Fruit fly (Drosophila melanogaster) whole organism, embryonic: ENCODE data around the gene CG33332.

ENCODE experiments used
- ATbp ChIP-seq: fragments of 200-800 bp; sonication (Bioruptor generic); optimal IDR thresholded peaks from 2 replicates; lab custom pipeline; 2017; ENCODE audit warnings: missing biosample characterization, mild to moderate bottlenecking, missing genetic modification characterization, missing genetic modification reagents
- Ada2b ChIP-seq: fragments of 200-800 bp; sonication (Bioruptor generic); IDR thresholded peaks from 2 replicates; pipeline ENCODE4 v1.3.6; 2022; ENCODE audit warnings: missing biosample characterization, missing genetic modification characterization
- Atf3 ChIP-seq: fragments of 200-800 bp; sonication (Bioruptor generic); optimal IDR thresholded peaks from 3 replicates; lab custom pipeline; 2016; ENCODE audit warnings: missing biosample characterization, missing genetic modification characterization
- Bgb ChIP-seq: fragments of 200-800 bp; sonication (Bioruptor generic); IDR thresholded peaks from 2 replicates; pipeline ENCODE4 v1.3.6; 2022; ENCODE audit warnings: missing biosample characterization, missing genetic modification characterization; ENCODE audit not compliant: partially characterized antibody
- BtbVII ChIP-seq: fragments of 200-800 bp; sonication (Bioruptor generic); optimal IDR thresholded peaks from 3 replicates; lab custom pipeline; 2017; ENCODE audit warnings: missing biosample characterization, mild to moderate bottlenecking, missing genetic modification characterization
- CG10267 ChIP-seq: fragments of 200-800 bp; sonication (Bioruptor generic); optimal IDR thresholded peaks from 2 replicates; lab custom pipeline; 2018; ENCODE audit warnings: missing biosample characterization, mild to moderate bottlenecking, missing genetic modification characterization, moderate library complexity
- CG11456 ChIP-seq: fragments of 200-800 bp; sonication (Bioruptor generic); IDR thresholded peaks from 3 replicates; pipeline ENCODE4 v1.3.6; 2022; ENCODE audit warnings: missing biosample characterization, missing genetic modification characterization
- CG11504 ChIP-seq: fragments of 200-800 bp; sonication (Bioruptor generic); optimal IDR thresholded peaks from 3 replicates; lab custom pipeline; 2019; ENCODE audit warnings: missing biosample characterization, mild to moderate bottlenecking, missing genetic modification characterization, moderate library complexity
- CG11695 ChIP-seq: fragments of 200-800 bp; sonication (Bioruptor generic); IDR thresholded peaks from 3 replicates; pipeline ENCODE4 v1.3.6; 2022; ENCODE audit warnings: missing biosample characterization, missing genetic modification characterization
- CG12155 ChIP-seq: fragments of 200-800 bp; sonication (Bioruptor generic); optimal IDR thresholded peaks from 3 replicates; lab custom pipeline; 2016; ENCODE audit warnings: missing biosample characterization, missing genetic modification characterization
- CG14050 ChIP-seq: fragments of 200-800 bp; sonication (Bioruptor generic); IDR thresholded peaks from 3 replicates; pipeline ENCODE4 v1.3.6; 2022; ENCODE audit warnings: missing biosample characterization, missing genetic modification characterization
- CG14710 ChIP-seq: fragments of 200-800 bp; sonication (Bioruptor generic); optimal IDR thresholded peaks from 3 replicates; lab custom pipeline; 2019; ENCODE audit warnings: missing biosample characterization, mild to moderate bottlenecking, missing genetic modification characterization, moderate library complexity
- CG14860 ChIP-seq: fragments of 200-800 bp; sonication (Bioruptor generic); IDR thresholded peaks from 3 replicates; pipeline ENCODE4 v1.3.6; 2022; ENCODE audit warnings: missing biosample characterization, missing genetic modification characterization; ENCODE audit not compliant: partially characterized antibody
- CG15073 ChIP-seq: fragments of 200-800 bp; sonication (Bioruptor generic); optimal IDR thresholded peaks from 2 replicates; lab custom pipeline; 2016; ENCODE audit warnings: missing biosample characterization, missing genetic modification characterization
- CG15601 ChIP-seq: fragments of 200-800 bp; sonication (Bioruptor generic); optimal IDR thresholded peaks from 3 replicates; lab custom pipeline; 2019; ENCODE audit warnings: missing biosample characterization, mild to moderate bottlenecking, missing genetic modification characterization, moderate library complexity
- CG17328 ChIP-seq: fragments of 200-800 bp; sonication (Bioruptor generic); IDR thresholded peaks from 2 replicates; pipeline ENCODE4 v1.3.6; 2022; ENCODE audit warnings: missing biosample characterization, missing genetic modification characterization
- CG2116 ChIP-seq: fragments of 200-800 bp; sonication (Bioruptor generic); optimal IDR thresholded peaks from 3 replicates; lab custom pipeline; 2018; ENCODE audit warnings: missing biosample characterization, mild to moderate bottlenecking, missing genetic modification characterization
- CG31224 ChIP-seq: fragments of 200-800 bp; sonication (Bioruptor generic); IDR thresholded peaks from 2 replicates; pipeline ENCODE4 v1.3.6; 2022; ENCODE audit warnings: missing biosample characterization, missing genetic modification characterization
- CG31365 ChIP-seq: fragments of 200-800 bp; sonication (Bioruptor generic); optimal IDR thresholded peaks from 2 replicates; lab custom pipeline; 2018; ENCODE audit warnings: missing biosample characterization, mild to moderate bottlenecking, missing genetic modification characterization
- CG32532 ChIP-seq: fragments of 200-800 bp; sonication (Bioruptor generic); IDR thresholded peaks from 2 replicates; pipeline ENCODE4 v1.3.6; 2022; ENCODE audit warnings: missing biosample characterization, missing genetic modification characterization
- CG43689 ChIP-seq: fragments of 200-800 bp; sonication (Bioruptor generic); IDR thresholded peaks from 2 replicates; pipeline ENCODE4 v1.3.6; 2022; ENCODE audit warnings: missing biosample characterization, missing genetic modification characterization
- CG4404 ChIP-seq: fragments of 200-800 bp; sonication (Bioruptor generic); IDR thresholded peaks from 2 replicates; pipeline ENCODE4 v1.3.6; 2022; ENCODE audit warnings: missing biosample characterization, missing genetic modification characterization
- CG4617 ChIP-seq: fragments of 200-800 bp; sonication (Bioruptor generic); optimal IDR thresholded peaks from 3 replicates; lab custom pipeline; 2016; ENCODE audit warnings: missing biosample characterization, missing genetic modification characterization, borderline replicate concordance
- CG7271 ChIP-seq: fragments of 200-800 bp; sonication (Bioruptor generic); optimal IDR thresholded peaks from 2 replicates; lab custom pipeline; 2018; ENCODE audit warnings: missing biosample characterization, mild to moderate bottlenecking, missing genetic modification characterization, moderate library complexity
- CG7928 ChIP-seq: fragments of 200-800 bp; sonication (Bioruptor generic); optimal IDR thresholded peaks from 2 replicates; lab custom pipeline; 2017; ENCODE audit warnings: missing biosample characterization, mild to moderate bottlenecking, missing genetic modification characterization
- CG7963 ChIP-seq: fragments of 200-800 bp; sonication (Bioruptor generic); IDR thresholded peaks from 3 replicates; pipeline ENCODE4 v1.3.6; 2022; ENCODE audit warnings: missing biosample characterization, missing genetic modification characterization; ENCODE audit not compliant: partially characterized antibody
- CG9797 ChIP-seq: fragments of 200-800 bp; sonication (Bioruptor generic); optimal IDR thresholded peaks from 3 replicates; lab custom pipeline; 2018; ENCODE audit warnings: missing biosample characterization, mild to moderate bottlenecking, missing genetic modification characterization
- CG9817 ChIP-seq: fragments of 200-800 bp; sonication (Bioruptor generic); optimal IDR thresholded peaks from 2 replicates; lab custom pipeline; 2018; ENCODE audit warnings: missing biosample characterization, mild to moderate bottlenecking, missing genetic modification characterization, moderate library complexity
- CHES-1-like ChIP-seq: fragments of 200-800 bp; sonication (Bioruptor generic); optimal IDR thresholded peaks from 2 replicates; lab custom pipeline; 2016; ENCODE audit warnings: missing biosample characterization, missing genetic modification characterization
- Fer1 ChIP-seq: fragments of 200-800 bp; sonication (Bioruptor generic); optimal IDR thresholded peaks from 2 replicates; lab custom pipeline; 2017; ENCODE audit warnings: missing biosample characterization, mild to moderate bottlenecking, missing genetic modification characterization
- HHEX ChIP-seq: fragments of 200-800 bp; sonication (Bioruptor generic); optimal IDR thresholded peaks from 3 replicates; lab custom pipeline; 2017; ENCODE audit warnings: missing biosample characterization, mild to moderate bottlenecking, missing genetic modification characterization, missing genetic modification reagents
- Hmx ChIP-seq: fragments of 200-800 bp; sonication (Bioruptor generic); optimal IDR thresholded peaks from 2 replicates; lab custom pipeline; 2016; ENCODE audit warnings: missing biosample characterization, missing genetic modification characterization
- Lhr ChIP-seq: fragments of 200-800 bp; sonication (Bioruptor generic); optimal IDR thresholded peaks from 3 replicates; lab custom pipeline; 2017; ENCODE audit warnings: mild to moderate bottlenecking, missing biosample characterization, missing genetic modification reagents, missing genetic modification characterization
- Myb ChIP-seq: fragments of 200-800 bp; sonication (Bioruptor generic); optimal IDR thresholded peaks from 2 replicates; lab custom pipeline; 2016; ENCODE audit warnings: missing biosample characterization, missing genetic modification characterization
- TFAM ChIP-seq: fragments of 200-800 bp; sonication (Bioruptor generic); optimal IDR thresholded peaks from 2 replicates; lab custom pipeline; 2017; ENCODE audit warnings: missing biosample characterization, missing genetic modification characterization, inconsistent platforms
- bigmax ChIP-seq: fragments of 200-800 bp; sonication (Bioruptor generic); optimal IDR thresholded peaks from 2 replicates; lab custom pipeline; 2018; ENCODE audit warnings: missing biosample characterization, mild to moderate bottlenecking, missing genetic modification characterization
- bowl ChIP-seq: fragments of 200-800 bp; sonication (Bioruptor generic); IDR thresholded peaks from 2 replicates; pipeline ENCODE4 v1.3.6; 2022; ENCODE audit warnings: missing biosample characterization, missing genetic modification characterization
- dmrt11E ChIP-seq: fragments of 200-800 bp; sonication (Bioruptor generic); optimal IDR thresholded peaks from 3 replicates; lab custom pipeline; 2018; ENCODE audit warnings: missing biosample characterization, mild to moderate bottlenecking, missing genetic modification characterization, moderate library complexity
- eve ChIP-seq, 2 experiments: fragments of >200 bp; optimal IDR thresholded peaks; 2 replicates each; lab custom pipeline; 2017; ENCODE audit warnings: missing biosample characterization in 2 of 2, missing genetic modification characterization in 2 of 2
- insv ChIP-seq, 2 experiments: fragments of 200-800 bp; sonication (Bioruptor generic); optimal IDR thresholded peaks; 3 replicates each; lab custom pipeline; 2016 to 2018; ENCODE audit warnings: missing biosample characterization in 2 of 2, missing genetic modification characterization in 2 of 2
- ken ChIP-seq: fragments of 200-800 bp; sonication (Bioruptor generic); IDR thresholded peaks from 3 replicates; pipeline ENCODE4 v1.3.6; 2022; ENCODE audit warnings: missing biosample characterization, missing genetic modification characterization
- lab ChIP-seq: fragments of 200-800 bp; sonication (Bioruptor generic); optimal IDR thresholded peaks from 3 replicates; lab custom pipeline; 2017; ENCODE audit warnings: missing biosample characterization, missing genetic modification characterization, mild to moderate bottlenecking, moderate library complexity, missing genetic modification reagents
- nom ChIP-seq: fragments of 200-800 bp; sonication (Bioruptor generic); optimal IDR thresholded peaks from 2 replicates; lab custom pipeline; 2017; ENCODE audit warnings: missing biosample characterization, missing genetic modification characterization, mild to moderate bottlenecking, moderate library complexity, missing genetic modification reagents
- p53 ChIP-seq: fragments of 200-800 bp; sonication (Bioruptor generic); optimal IDR thresholded peaks from 2 replicates; lab custom pipeline; 2016; ENCODE audit warnings: missing biosample characterization, missing genetic modification characterization
- so ChIP-seq: fragments of 200-800 bp; sonication (Bioruptor generic); IDR thresholded peaks from 3 replicates; pipeline ENCODE4 v1.3.6; 2022; ENCODE audit warnings: missing biosample characterization, missing genetic modification characterization
- sob ChIP-seq: fragments of 200-800 bp; sonication (Bioruptor generic); IDR thresholded peaks from 2 replicates; pipeline ENCODE4 v1.3.6; 2022; ENCODE audit warnings: missing biosample characterization, missing genetic modification characterization
- stwl ChIP-seq: fragments of 200-800 bp; sonication (Bioruptor generic); optimal IDR thresholded peaks from 3 replicates; lab custom pipeline; 2018; ENCODE audit warnings: missing biosample characterization, mild to moderate bottlenecking, missing genetic modification characterization, moderate library complexity
- sug ChIP-seq: fragments of 200-800 bp; optimal IDR thresholded peaks from 2 replicates; lab custom pipeline; 2019; ENCODE audit warnings: missing biosample characterization, mild to moderate bottlenecking, missing genetic modification characterization, moderate library complexity
- trh ChIP-seq: fragments of 200-800 bp; sonication (Bioruptor generic); optimal IDR thresholded peaks from 2 replicates; lab custom pipeline; 2016; ENCODE audit warnings: missing biosample characterization, missing genetic modification characterization
- tx ChIP-seq: fragments of 200-800 bp; sonication (Bioruptor generic); optimal IDR thresholded peaks from 2 replicates; lab custom pipeline; 2016; ENCODE audit warnings: missing biosample characterization, missing genetic modification characterization

The CG33332 gene

dm6 chr3R:14890064-14890709 lies 3.9 kb downstream of the CG33332 start, which contains the start of the genes CycC and UQCR-C1 (continued):
- TF ChIP-seq Myb (GFP tag; lab: Kevin White, UChicago) = no peak
- TF ChIP-seq CG7271 (tag; lab: Kevin White, UChicago) = peak; percentile 4
- peak; percentile 45; the same call in 1 of the 2 replicates for TF ChIP-seq Bgb (GFP tag; lab: Robert Waterston, UW)
- no peak for TF ChIP-seq CG31224
- no peak for TF ChIP-seq CG14050 (GFP tag; lab: Robert Waterston, UW)
- no peak for TF ChIP-seq so
- TF ChIP-seq dmrt11E (tag; lab: Kevin White, UChicago) = no peak
- no peak for TF ChIP-seq CG11456
- no peak for TF ChIP-seq CHES-1-like
- peak; percentile 10 for TF ChIP-seq CG9797 (GFP tag; lab: Kevin White, UChicago)
- peak; percentile 45 for TF ChIP-seq CG10267 (tag; lab: Kevin White, UChicago)
- TF ChIP-seq CG11695 (GFP tag; lab: Robert Waterston, UW) = no peak
- TF ChIP-seq CG7928 = no peak
- TF ChIP-seq BtbVII (GFP tag; lab: Kevin White, UChicago) = no peak
- TF ChIP-seq CG15601 (tag; lab: Kevin White, UChicago) = no peak
- no peak for TF ChIP-seq HHEX (GFP tag; lab: Kevin White, UChicago)
- TF ChIP-seq sob = no peak
- peak; percentile 25 for TF ChIP-seq sug (tag; lab: Kevin White, UChicago)
- TF ChIP-seq CG15073 (GFP tag; lab: Kevin White, UChicago) = no peak
- peak; percentile 62 for TF ChIP-seq stwl
- TF ChIP-seq CG43689 (GFP tag; lab: Robert Waterston, UW) = no peak
- TF ChIP-seq Fer1 = peak; percentile 34
- TF ChIP-seq CG2116 = peak; percentile 35
- peak; percentile 89 for TF ChIP-seq bigmax (GFP tag; lab: Kevin White, UChicago)
- peak; percentile 91 for TF ChIP-seq CG4617
- TF ChIP-seq CG12155 (GFP tag; lab: Kevin White, UChicago) = no peak
- no peak for TF ChIP-seq CG32532
- no peak for TF ChIP-seq CG7963
- TF ChIP-seq Lhr = no peak
- no peak for TF ChIP-seq CG9817
- TF ChIP-seq lab (GFP tag; lab: Kevin White, UChicago) = no peak
- TF ChIP-seq CG14860 = no peak
- no peak for TF ChIP-seq Hmx (GFP tag; lab: Kevin White, UChicago)
- TF ChIP-seq bowl (GFP tag; lab: Robert Waterston, UW) = no peak
- TF ChIP-seq p53 = no peak
- no peak for TF ChIP-seq CG11504 (tag; lab: Kevin White, UChicago)
- TF ChIP-seq nom (GFP tag; lab: Kevin White, UChicago) = peak; percentile 44
- TF ChIP-seq eve (GFP tag; optimal IDR thresholded peaks at IDR 0.05; lab: Kevin White, UChicago) = no peak
- no peak for TF ChIP-seq CG17328 (GFP tag; lab: Robert Waterston, UW)
- no peak for TF ChIP-seq CG4404 (GFP tag; lab: Robert Waterston, UW)
- TF ChIP-seq trh (GFP tag; lab: Kevin White, UChicago) = no peak
- no peak for TF ChIP-seq Ada2b (GFP tag; lab: Robert Waterston, UW)
- no peak for TF ChIP-seq insv (GFP tag; optimal IDR thresholded peaks at IDR 0.05; lab: Kevin White, UChicago)
- TF ChIP-seq Atf3 (GFP tag; lab: Kevin White, UChicago) = no peak
- TF ChIP-seq TFAM = no peak
- TF ChIP-seq CG14710 (tag; lab: Kevin White, UChicago) = peak; percentile 100
- TF ChIP-seq ken (GFP tag; lab: Robert Waterston, UW) = no peak
- TF ChIP-seq CG31365 (tag; lab: Kevin White, UChicago) = no peak
- no peak for TF ChIP-seq tx (GFP tag; lab: Kevin White, UChicago)
- no peak for TF ChIP-seq ATbp
